Fruit fly (Drosophila melanogaster) whole organism, embryonic: ENCODE measurements around the gene IntS10.
A peak's percentile ranks its signal among the peaks of the same experiment; 100 is the strongest.

Source experiments
- ATbp ChIP-seq: fragments of 200-800 bp; sonication (Bioruptor generic); optimal IDR thresholded peaks from 2 replicates; lab custom pipeline; 2017; ENCODE audit warnings: missing biosample characterization, mild to moderate bottlenecking, missing genetic modification characterization, missing genetic modification reagents
- Aef1 ChIP-seq: fragments of 200-800 bp; sonication (Bioruptor generic); IDR thresholded peaks from 3 replicates; pipeline ENCODE4 v1.3.6; 2022; ENCODE audit warnings: missing biosample characterization, missing genetic modification characterization
- Bteb2 ChIP-seq: fragments of 200-800 bp; sonication (Bioruptor generic); optimal IDR thresholded peaks from 2 replicates; lab custom pipeline; 2016; ENCODE audit warnings: missing biosample characterization, missing genetic modification characterization
- CG1024 ChIP-seq: fragments of 200-800 bp; sonication (Bioruptor generic); IDR thresholded peaks from 2 replicates; pipeline ENCODE4 v1.3.6; 2022; ENCODE audit warnings: missing biosample characterization, missing genetic modification characterization
- CG10543 ChIP-seq: fragments of 200-800 bp; sonication (Bioruptor generic); optimal IDR thresholded peaks from 3 replicates; lab custom pipeline; 2017; ENCODE audit warnings: missing biosample characterization, mild to moderate bottlenecking, missing genetic modification characterization, moderate library complexity
- CG11093 ChIP-seq: fragments of 200-800 bp; sonication (Bioruptor generic); IDR thresholded peaks from 3 replicates; pipeline ENCODE4 v1.3.6; 2022; ENCODE audit warnings: missing biosample characterization, missing genetic modification characterization
- CG11456 ChIP-seq: fragments of 200-800 bp; sonication (Bioruptor generic); IDR thresholded peaks from 3 replicates; pipeline ENCODE4 v1.3.6; 2022; ENCODE audit warnings: missing biosample characterization, missing genetic modification characterization
- CG11695 ChIP-seq: fragments of 200-800 bp; sonication (Bioruptor generic); IDR thresholded peaks from 3 replicates; pipeline ENCODE4 v1.3.6; 2022; ENCODE audit warnings: missing biosample characterization, missing genetic modification characterization
- CG12219 ChIP-seq: fragments of 200-800 bp; sonication (Bioruptor generic); optimal IDR thresholded peaks from 3 replicates; lab custom pipeline; 2018; ENCODE audit warnings: missing biosample characterization, mild to moderate bottlenecking, missing genetic modification characterization
- CG12299 ChIP-seq: fragments of 200-800 bp; sonication (Bioruptor generic); optimal IDR thresholded peaks from 2 replicates; lab custom pipeline; 2018; ENCODE audit warnings: missing biosample characterization, mild to moderate bottlenecking, missing genetic modification characterization
- CG12769 ChIP-seq: fragments of 200-800 bp; sonication (Bioruptor generic); optimal IDR thresholded peaks from 2 replicates; lab custom pipeline; 2019; ENCODE audit warnings: missing biosample characterization, mild to moderate bottlenecking, missing genetic modification characterization, moderate library complexity
- CG12942 ChIP-seq: fragments of 200-800 bp; sonication (Bioruptor generic); optimal IDR thresholded peaks from 3 replicates; lab custom pipeline; 2016; ENCODE audit warnings: missing biosample characterization, missing genetic modification characterization
- CG13424 ChIP-seq: fragments of 200-800 bp; sonication (Bioruptor generic); optimal IDR thresholded peaks from 2 replicates; lab custom pipeline; 2019; ENCODE audit warnings: missing biosample characterization, mild to moderate bottlenecking, missing genetic modification characterization, moderate library complexity
- CG14667 ChIP-seq: fragments of 200-800 bp; sonication (Bioruptor generic); IDR thresholded peaks from 2 replicates; pipeline ENCODE4 v1.3.6; 2022; ENCODE audit warnings: missing biosample characterization, missing genetic modification characterization
- CG15479 ChIP-seq: fragments of 200-800 bp; sonication (Bioruptor generic); optimal IDR thresholded peaks from 3 replicates; lab custom pipeline; 2019; ENCODE audit warnings: missing biosample characterization, mild to moderate bottlenecking, missing genetic modification characterization, moderate library complexity
- CG17912 ChIP-seq: fragments of 200-800 bp; sonication (Bioruptor generic); optimal IDR thresholded peaks from 2 replicates; lab custom pipeline; 2018; ENCODE audit warnings: missing biosample characterization, mild to moderate bottlenecking, missing genetic modification characterization
- CG18262 ChIP-seq: fragments of 200-800 bp; optimal IDR thresholded peaks from 3 replicates; lab custom pipeline; 2019; ENCODE audit warnings: missing biosample characterization, mild to moderate bottlenecking, missing genetic modification characterization, moderate library complexity
- CG2678 ChIP-seq: fragments of 200-800 bp; sonication (Bioruptor generic); optimal IDR thresholded peaks from 3 replicates; lab custom pipeline; 2019; ENCODE audit warnings: missing biosample characterization, mild to moderate bottlenecking, missing genetic modification characterization, moderate library complexity
- CG2875 ChIP-seq: fragments of 200-800 bp; sonication (Bioruptor generic); optimal IDR thresholded peaks from 2 replicates; lab custom pipeline; 2017; ENCODE audit warnings: missing biosample characterization, mild to moderate bottlenecking, missing genetic modification characterization, missing genetic modification reagents
- CG32772 ChIP-seq: fragments of 200-800 bp; sonication (Bioruptor generic); IDR thresholded peaks from 2 replicates; pipeline ENCODE4 v1.3.6; 2022; ENCODE audit warnings: missing biosample characterization, missing genetic modification characterization
- CG4282 ChIP-seq: fragments of 200-800 bp; sonication (Bioruptor generic); optimal IDR thresholded peaks from 2 replicates; lab custom pipeline; 2016; ENCODE audit warnings: missing biosample characterization, missing genetic modification characterization
- CG4360 ChIP-seq: fragments of 200-800 bp; sonication (Bioruptor generic); IDR thresholded peaks from 2 replicates; pipeline ENCODE4 v1.3.6; 2022; ENCODE audit warnings: missing biosample characterization, missing genetic modification characterization
- CG4820 ChIP-seq: fragments of 200-800 bp; sonication (Bioruptor generic); optimal IDR thresholded peaks from 3 replicates; lab custom pipeline; 2016; ENCODE audit warnings: missing biosample characterization, missing genetic modification characterization
- CG7556 ChIP-seq: fragments of 200-800 bp; sonication (Bioruptor generic); optimal IDR thresholded peaks from 2 replicates; lab custom pipeline; 2017; ENCODE audit warnings: missing biosample characterization, mild to moderate bottlenecking, missing genetic modification characterization
- CG8290 ChIP-seq, 3 experiments: fragments of 200-800 bp; sonication (Bioruptor generic); optimal IDR thresholded peaks; 2 replicates each; lab custom pipeline; 2016 to 2019; ENCODE audit warnings: missing biosample characterization in 3 of 3, missing genetic modification characterization in 3 of 3, mild to moderate bottlenecking in 2 of 3, moderate library complexity in 1 of 3
- E2f1 ChIP-seq: fragments of 200-800 bp; sonication (Bioruptor generic); IDR thresholded peaks from 2 replicates; pipeline ENCODE4 v1.3.6; 2022; ENCODE audit warnings: missing biosample characterization, missing genetic modification characterization
- ERR ChIP-seq: fragments of 200-800 bp; sonication (Bioruptor generic); optimal IDR thresholded peaks from 2 replicates; lab custom pipeline; 2016; ENCODE audit warnings: missing biosample characterization, missing genetic modification characterization
- Gsc ChIP-seq: fragments of 200-800 bp; sonication (Bioruptor generic); IDR thresholded peaks from 2 replicates; pipeline ENCODE4 v1.3.6; 2022; ENCODE audit warnings: missing biosample characterization, missing genetic modification characterization
- HLH54F ChIP-seq: fragments of 200-800 bp; sonication (Bioruptor generic); optimal IDR thresholded peaks from 3 replicates; lab custom pipeline; 2016; ENCODE audit warnings: missing biosample characterization, missing genetic modification characterization
- MTF-1 ChIP-seq: fragments of 200-800 bp; sonication (Bioruptor generic); optimal IDR thresholded peaks from 2 replicates; lab custom pipeline; 2018; ENCODE audit warnings: missing biosample characterization, mild to moderate bottlenecking, missing genetic modification characterization, borderline replicate concordance
- Side ChIP-seq: fragments of 200-800 bp; sonication (Bioruptor generic); optimal IDR thresholded peaks from 2 replicates; lab custom pipeline; 2016; ENCODE audit warnings: missing biosample characterization, missing genetic modification characterization
- ase ChIP-seq: fragments of 200-800 bp; sonication (Bioruptor generic); IDR thresholded peaks from 3 replicates; pipeline ENCODE4 v1.3.6; 2022; ENCODE audit warnings: missing biosample characterization, missing genetic modification characterization
- bab2 ChIP-seq: fragments of 200-800 bp; sonication (Bioruptor generic); optimal IDR thresholded peaks from 2 replicates; lab custom pipeline; 2016; ENCODE audit warnings: missing biosample characterization, missing genetic modification characterization
- br ChIP-seq: fragments of >200 bp; optimal IDR thresholded peaks from 2 replicates; lab custom pipeline; 2017
- corto ChIP-seq: fragments of 200-800 bp; sonication (Bioruptor generic); optimal IDR thresholded peaks from 2 replicates; lab custom pipeline; 2016; ENCODE audit warnings: missing biosample characterization, mild to moderate bottlenecking, missing genetic modification characterization, moderate library complexity
- dan ChIP-seq: fragments of 200-800 bp; sonication (Bioruptor generic); IDR thresholded peaks from 2 replicates; pipeline ENCODE4 v1.3.6; 2022; ENCODE audit warnings: missing biosample characterization, missing genetic modification characterization
- danr ChIP-seq: fragments of 200-800 bp; sonication (Bioruptor generic); IDR thresholded peaks from 2 replicates; pipeline ENCODE4 v1.3.6; 2022; ENCODE audit warnings: missing biosample characterization, missing genetic modification characterization
- dmrt11E ChIP-seq: fragments of 200-800 bp; sonication (Bioruptor generic); optimal IDR thresholded peaks from 3 replicates; lab custom pipeline; 2018; ENCODE audit warnings: missing biosample characterization, mild to moderate bottlenecking, missing genetic modification characterization, moderate library complexity
- gt ChIP-seq: fragments of 200-800 bp; sonication (Bioruptor generic); IDR thresholded peaks from 2 replicates; pipeline ENCODE4 v1.3.6; 2022; ENCODE audit warnings: missing biosample characterization, missing genetic modification characterization
- ind ChIP-seq: fragments of 200-800 bp; sonication (Bioruptor generic); optimal IDR thresholded peaks from 3 replicates; lab custom pipeline; 2016; ENCODE audit warnings: missing biosample characterization, missing genetic modification characterization
- inv ChIP-seq: fragments of 200-800 bp; sonication (Bioruptor generic); IDR thresholded peaks from 2 replicates; pipeline ENCODE4 v1.3.6; 2022; ENCODE audit warnings: missing biosample characterization, missing genetic modification characterization; ENCODE audit not compliant: partially characterized antibody
- lab ChIP-seq: fragments of 200-800 bp; sonication (Bioruptor generic); optimal IDR thresholded peaks from 3 replicates; lab custom pipeline; 2017; ENCODE audit warnings: missing biosample characterization, missing genetic modification characterization, mild to moderate bottlenecking, moderate library complexity, missing genetic modification reagents
- peb ChIP-seq: fragments of 200-800 bp; sonication (Bioruptor generic); IDR thresholded peaks from 2 replicates; pipeline ENCODE4 v1.3.6; 2022; ENCODE audit warnings: missing biosample characterization, missing genetic modification characterization
- ranshi ChIP-seq: fragments of 200-800 bp; sonication (Bioruptor generic); IDR thresholded peaks from 2 replicates; pipeline ENCODE4 v1.3.6; 2022; ENCODE audit warnings: missing biosample characterization, missing genetic modification characterization
- row ChIP-seq: fragments of 200-800 bp; sonication (Bioruptor generic); IDR thresholded peaks from 3 replicates; pipeline ENCODE4 v1.3.6; 2022; ENCODE audit warnings: missing biosample characterization, missing genetic modification characterization
- run ChIP-seq: fragments of 200-800 bp; sonication (Bioruptor generic); optimal IDR thresholded peaks from 3 replicates; lab custom pipeline; 2018; ENCODE audit warnings: missing biosample characterization, mild to moderate bottlenecking, missing genetic modification characterization
- scrt ChIP-seq: fragments of 200-800 bp; sonication (Bioruptor generic); optimal IDR thresholded peaks from 2 replicates; lab custom pipeline; 2018; ENCODE audit warnings: missing biosample characterization, mild to moderate bottlenecking, missing genetic modification characterization, moderate library complexity
- sima ChIP-seq: fragments of 200-800 bp; sonication (Bioruptor generic); optimal IDR thresholded peaks from 2 replicates; lab custom pipeline; 2016; ENCODE audit warnings: missing biosample characterization, missing genetic modification characterization
- ssp ChIP-seq: fragments of 200-800 bp; sonication (Bioruptor generic); IDR thresholded peaks from 2 replicates; pipeline ENCODE4 v1.3.6; 2022; ENCODE audit warnings: missing biosample characterization, missing genetic modification characterization
- vvl ChIP-seq: fragments of 200-800 bp; sonication (Bioruptor generic); IDR thresholded peaks from 2 replicates; pipeline ENCODE4 v1.3.6; 2022; ENCODE audit warnings: missing biosample characterization, missing genetic modification characterization
- yki ChIP-seq: fragments of >200 bp; optimal IDR thresholded peaks from 3 replicates; lab custom pipeline; 2018

IntS10 gene

DNA sequence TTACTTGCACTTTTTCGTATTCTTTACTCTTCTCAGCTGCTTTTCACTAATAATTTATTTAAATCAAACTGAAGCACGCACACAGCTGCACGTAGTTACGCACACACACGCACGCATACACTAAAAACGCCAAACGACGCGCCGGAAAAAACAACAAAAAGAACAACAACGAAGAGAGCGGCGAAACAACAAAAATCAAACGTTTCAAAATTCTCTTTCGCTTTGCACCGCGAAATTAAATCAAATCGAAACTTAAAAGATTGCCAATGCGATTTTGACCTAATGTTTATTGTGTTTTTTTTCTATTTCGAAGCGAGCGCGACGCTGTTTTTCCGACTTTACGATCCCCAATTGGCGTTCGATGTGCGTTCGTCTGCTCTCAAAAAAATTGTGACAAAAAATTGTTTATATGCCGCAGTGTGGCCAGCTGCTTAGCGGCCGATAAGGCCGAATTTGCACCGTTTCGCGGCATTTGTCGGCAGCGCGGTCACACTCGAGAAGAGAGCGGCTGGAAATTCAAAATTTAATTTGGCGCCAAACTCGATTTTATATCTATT is 18.8 kb upstream of the IntS10 start (continued):
- peak; percentile 43 for TF ChIP-seq CG10543
- no peak for TF ChIP-seq ssp (GFP tag; lab: Robert Waterston, UW)
- TF ChIP-seq sima (GFP tag; lab: Kevin White, UChicago) = no peak
- no peak for TF ChIP-seq MTF-1 (GFP tag; lab: Kevin White, UChicago)
- TF ChIP-seq gt (GFP tag; lab: Robert Waterston, UW) = no peak
- no peak for TF ChIP-seq CG18262
- TF ChIP-seq CG1024 (GFP tag; lab: Robert Waterston, UW) = no peak
- TF ChIP-seq CG11093 (GFP tag; lab: Robert Waterston, UW) = no peak
- no peak for TF ChIP-seq ind (GFP tag; lab: Kevin White, UChicago)
- TF ChIP-seq CG11695 (GFP tag; lab: Robert Waterston, UW) = peak; percentile 45; the same call in 1 of the 3 replicates
- peak; percentile 51 for TF ChIP-seq lab
- TF ChIP-seq vvl = peak; percentile 64; the same call in 1 of the 2 replicates
- no peak for TF ChIP-seq peb (GFP tag; lab: Robert Waterston, UW)
- TF ChIP-seq run = peak; percentile 36
- TF ChIP-seq ERR (GFP tag; lab: Kevin White, UChicago) = no peak
- TF ChIP-seq CG2875 (GFP tag; lab: Kevin White, UChicago) = no peak
- TF ChIP-seq Bteb2 = no peak
- TF ChIP-seq Aef1 (GFP tag; lab: Robert Waterston, UW) = peak; percentile 44; the same call in 1 of the 3 replicates
- TF ChIP-seq scrt = peak; percentile 11
- TF ChIP-seq CG4820 (GFP tag; lab: Kevin White, UChicago) = no peak
- no peak for TF ChIP-seq CG15479 (GFP tag; lab: Kevin White, UChicago)
- TF ChIP-seq row (GFP tag; lab: Robert Waterston, UW) = peak; percentile 42; the same call in 1 of the 3 replicates
- TF ChIP-seq CG4282 (GFP tag; lab: Kevin White, UChicago) = no peak
- peak; percentile 11 for TF ChIP-seq Side (GFP tag; lab: Kevin White, UChicago)
- peak; percentile 40 for TF ChIP-seq CG12769
- TF ChIP-seq inv (GFP tag; lab: Robert Waterston, UW) = no peak; the same call in 1 of the 2 replicates
- peak; percentile 17 for TF ChIP-seq CG13424 (tag; lab: Kevin White, UChicago)
- no peak for TF ChIP-seq ase
- TF ChIP-seq Gsc (GFP tag; lab: Robert Waterston, UW) = no peak
- no peak for TF ChIP-seq CG12219 (GFP tag; lab: Kevin White, UChicago)
- peak; percentile 8 for TF ChIP-seq ATbp
- TF ChIP-seq corto (GFP tag; lab: Kevin White, UChicago) = no peak
- TF ChIP-seq CG32772 (GFP tag; lab: Robert Waterston, UW) = 0 out of 2 replicates have a peak, but pooled peaks have one; percentile 22
- TF ChIP-seq HLH54F = no peak
- TF ChIP-seq CG7556 (GFP tag; lab: Kevin White, UChicago) = no peak
- peak; percentile 81 for TF ChIP-seq CG4360
- TF ChIP-seq CG12942 (GFP tag; lab: Kevin White, UChicago) = no peak
- no peak for TF ChIP-seq CG2678 (tag; lab: Kevin White, UChicago)
- TF ChIP-seq CG14667 (GFP tag; lab: Robert Waterston, UW) = no peak
- no peak for TF ChIP-seq danr (GFP tag; lab: Robert Waterston, UW)
- peak; percentile 84 for TF ChIP-seq CG12299 (tag; lab: Kevin White, UChicago)
- TF ChIP-seq yki (lab: Kevin White, UChicago) = no peak
- TF ChIP-seq br (lab: Kevin White, UChicago) = no peak
- TF ChIP-seq CG11456 (GFP tag; lab: Robert Waterston, UW) = 0 out of 3 replicates have a peak, but pooled peaks have one; percentile 15
- TF ChIP-seq dmrt11E (tag; lab: Kevin White, UChicago) = no peak
- no peak for TF ChIP-seq E2f1 (GFP tag; lab: Robert Waterston, UW)
- TF ChIP-seq bab2 (GFP tag; lab: Kevin White, UChicago) = no peak
- TF ChIP-seq CG8290 (GFP tag; optimal IDR thresholded peaks at IDR 0.05; lab: Kevin White, UChicago) = no peak
- peak in 1 of 2 experiments; percentile 79 for TF ChIP-seq CG8290 (tag; optimal IDR thresholded peaks at IDR 0.05; lab: Kevin White, UChicago)
- 0 out of 2 replicates have a peak, but pooled peaks have one; percentile 22 for TF ChIP-seq ranshi
- TF ChIP-seq dan (GFP tag; lab: Robert Waterston, UW) = no peak
- peak; percentile 67 for TF ChIP-seq CG17912 (GFP tag; lab: Kevin White, UChicago)
